Worm (Caenorhabditis elegans): ENCODE data around the gene srw-139.
"Not testable (repeated sequence)": the region's sequence is repeated elsewhere in the genome, so short reads cannot be mapped to it uniquely, and the experiment has no call there.

srw-139 gene

DNA sequence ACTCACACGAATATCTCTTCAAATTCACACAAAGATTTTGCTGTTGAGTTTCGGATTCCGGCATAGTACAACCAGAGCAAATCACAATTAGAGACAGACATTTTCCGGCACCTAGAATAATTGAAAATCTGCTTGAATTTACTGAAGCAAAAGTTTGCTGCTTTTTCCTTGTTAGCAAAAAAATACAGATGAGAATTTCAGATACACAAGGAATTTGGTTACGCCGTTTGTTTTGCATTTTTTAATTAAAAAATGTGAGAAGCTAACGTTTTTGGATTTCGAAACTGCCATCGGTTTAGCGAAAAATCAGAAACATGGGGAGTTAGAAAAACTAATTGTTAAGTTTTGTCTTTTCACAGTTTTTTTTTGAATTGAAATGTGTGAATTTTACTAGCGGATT lies 5.2 kb downstream of the srw-139 start, which contains the start of gene srw-118:
srw-118 (minus strand) TSS at position 101 of the 400 bp plus-strand sequence.
- TF ChIP-seq ceh-2 (tag; optimal IDR thresholded peaks at IDR 0.05) (no peak), pqm-1 (tag; optimal IDR thresholded peaks at IDR 0.05) (no peak), ceh-48 (tag; optimal IDR thresholded peaks at IDR 0.05) (no peak), ceh-6 (GFP tag; optimal IDR thresholded peaks at IDR 0.05) (no peak), dmd-4 (tag; optimal IDR thresholded peaks at IDR 0.05; ENCODE audit: borderline replicate concordance) (no peak), elt-2 (tag; optimal IDR thresholded peaks at IDR 0.05) (no peak), zip-5 (tag; optimal IDR thresholded peaks at IDR 0.05) (no peak), ceh-9 (tag; optimal IDR thresholded peaks at IDR 0.05) (no peak), ceh-19 (GFP tag; optimal IDR thresholded peaks at IDR 0.05) (no peak), madf-2 (tag; optimal IDR thresholded peaks at IDR 0.05) (no peak), mec-3 (tag; optimal IDR thresholded peaks at IDR 0.05; ENCODE audit: borderline replicate concordance) (no peak), K09A11.1 (tag; optimal IDR thresholded peaks at IDR 0.05; ENCODE audit: insufficient read depth) (no peak), K02D7.2 (tag; optimal IDR thresholded peaks at IDR 0.05) (no peak), ahr-1 (tag; optimal IDR thresholded peaks at IDR 0.05) (no peak), hlh-30 (tag; optimal IDR thresholded peaks at IDR 0.05; ENCODE audit: insufficient read depth) (no peak), nhr-232 (tag; optimal IDR thresholded peaks at IDR 0.05) (no peak), F13H6.1 (tag; optimal IDR thresholded peaks at IDR 0.05) (no peak), fax-1 (tag; optimal IDR thresholded peaks at IDR 0.05) (no peak)

DNA sequence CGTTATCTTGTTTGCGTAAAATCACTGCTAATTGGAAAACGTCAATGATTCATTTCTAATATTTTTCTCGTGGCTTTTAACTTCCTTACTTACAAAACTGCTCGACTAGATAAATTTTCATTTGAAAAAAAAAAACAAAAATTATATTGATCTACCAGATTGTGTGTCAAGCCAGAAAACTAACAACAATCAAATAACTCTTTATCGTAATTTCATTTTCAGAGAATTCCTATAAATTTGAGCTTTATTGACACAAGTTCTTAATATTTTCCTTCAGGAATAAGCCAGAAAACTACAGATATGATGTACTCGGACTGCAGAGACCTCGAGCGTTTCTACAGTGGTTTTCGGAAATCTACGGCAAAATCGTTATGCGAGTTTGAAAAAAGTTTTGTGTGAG lies 8.9 kb downstream of the srw-139 start, which contains the start of gene srw-124:
srw-124 (plus strand) TSS at position 301 of the 400 bp plus-strand sequence.
- TF ChIP-seq hlh-8 (tag; optimal IDR thresholded peaks at IDR 0.05) (no peak), hlh-30 (tag; optimal IDR thresholded peaks at IDR 0.05; ENCODE audit: insufficient read depth) (no peak), npax-4 (tag; optimal IDR thresholded peaks at IDR 0.05) (no peak)

DNA sequence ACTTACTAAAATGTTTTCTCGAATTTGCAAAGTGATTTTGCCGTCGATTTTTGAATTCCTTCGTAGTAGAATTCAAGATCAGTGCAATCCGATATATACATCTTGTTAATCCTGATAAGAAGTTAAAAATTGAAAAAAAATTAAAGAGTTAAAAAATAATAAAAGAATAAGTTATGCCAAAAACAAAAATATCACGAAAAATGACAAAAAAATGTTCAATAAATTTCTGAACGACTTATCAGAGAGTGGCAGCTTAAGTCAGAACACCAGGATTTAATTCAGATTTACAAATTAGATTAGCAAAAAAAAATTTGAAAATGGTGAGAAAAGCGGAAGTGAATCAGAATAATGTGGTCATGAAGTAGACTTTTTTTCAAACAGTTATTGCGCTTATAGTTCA lies 9.9 kb downstream of the srw-139 start, which contains the start of gene srw-123:
srw-123 (minus strand) TSS at position 101 of the 400 bp plus-strand sequence.
- not testable (repeated sequence) for TF ChIP-seq ceh-31 (tag; optimal IDR thresholded peaks at IDR 0.05); nhr-232 (tag; optimal IDR thresholded peaks at IDR 0.05); pag-3 (tag; optimal IDR thresholded peaks at IDR 0.05; ENCODE audit: borderline replicate concordance)

DNA sequence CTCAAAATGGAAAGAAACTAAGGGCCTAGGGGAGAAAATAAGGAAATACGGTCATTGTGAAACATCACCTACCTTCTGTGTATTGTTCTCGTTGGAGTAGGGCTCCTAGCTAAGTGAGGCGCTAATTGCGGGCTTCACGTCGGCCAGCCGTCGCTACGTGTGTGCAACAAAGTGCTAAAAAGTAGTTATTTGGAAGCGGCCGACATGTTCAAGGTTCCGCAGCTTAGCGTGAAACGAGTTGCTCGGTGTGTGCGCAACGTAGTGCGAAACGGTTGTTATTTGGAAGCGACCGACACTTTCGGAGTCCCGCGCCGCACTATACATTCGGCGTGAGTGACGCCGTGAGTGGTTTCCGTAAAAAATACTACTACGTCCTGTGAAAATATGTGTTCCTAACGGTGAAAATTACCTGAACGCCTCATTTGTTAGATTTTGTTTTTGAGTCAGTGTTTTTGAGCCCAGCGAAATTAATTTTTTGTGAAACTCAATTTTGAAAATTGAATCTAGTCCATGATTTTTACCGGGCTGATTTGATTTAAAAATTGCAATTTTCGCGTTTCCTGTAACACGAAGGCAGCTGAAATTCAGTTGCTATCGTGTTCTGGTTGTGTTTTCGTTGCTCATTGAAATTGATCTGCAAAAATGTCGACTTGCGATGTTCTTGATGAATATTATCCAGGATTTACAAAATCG lies 13.8 kb downstream of the srw-139 start, which contains the start of gene srw-129:
srw-129 (plus strand) TSS at position 643 of the 693 bp plus-strand sequence.
- no peak for TF ChIP-seq madf-2 (tag; optimal IDR thresholded peaks at IDR 0.05)
- TF ChIP-seq pat-9 (tag; optimal IDR thresholded peaks at IDR 0.05), result no peak
- TF ChIP-seq pha-4 (tag; optimal IDR thresholded peaks at IDR 0.05), result no peak
- TF ChIP-seq ceh-45 (GFP tag; IDR thresholded peaks at IDR 0.05), result no peak
- TF ChIP-seq Y22D7AL.16 (tag; optimal IDR thresholded peaks at IDR 0.05), result no peak
- TF ChIP-seq fkh-10 (GFP tag; optimal IDR thresholded peaks at IDR 0.05), result no peak
- no peak for TF ChIP-seq sox-4 (tag; optimal IDR thresholded peaks at IDR 0.05)
- no peak for TF ChIP-seq lim-6 (tag; optimal IDR thresholded peaks at IDR 0.05)
- no peak for TF ChIP-seq tbx-2 (tag; optimal IDR thresholded peaks at IDR 0.05)
- TF ChIP-seq ama-1 (optimal IDR thresholded peaks at IDR 0.05), result no peak
- no peak for TF ChIP-seq nfya-1 (tag; optimal IDR thresholded peaks at IDR 0.05)
- no peak for TF ChIP-seq ceh-6 (GFP tag; optimal IDR thresholded peaks at IDR 0.05)
- no peak for TF ChIP-seq rnt-1 (tag; optimal IDR thresholded peaks at IDR 0.05)

DNA sequence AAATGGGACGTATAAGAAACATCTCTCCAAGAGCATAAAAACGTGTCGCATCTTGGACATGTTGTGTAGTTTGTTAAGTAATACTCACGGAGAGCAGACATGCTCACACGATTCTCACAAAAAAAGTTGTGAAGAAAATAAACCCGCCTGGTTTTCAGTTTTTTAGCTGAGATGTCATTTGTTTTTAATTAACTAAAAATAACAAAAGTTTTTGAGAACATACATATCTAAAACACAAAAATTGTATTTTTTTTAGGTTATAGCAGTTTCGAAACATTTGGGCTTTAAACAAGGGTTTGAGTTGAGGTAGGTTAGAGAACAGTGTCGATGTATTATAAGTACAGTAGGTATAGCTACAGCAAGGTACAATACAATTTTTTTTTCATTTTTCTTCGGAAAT lies 20.4 kb downstream of the srw-139 start, which contains the start of gene srh-88:
srh-88 (minus strand) TSS at position 101 of the 400 bp plus-strand sequence.
- no peak for TF ChIP-seq sox-2 (GFP tag; IDR thresholded peaks at IDR 0.05)
- no peak for TF ChIP-seq pat-9 (tag; optimal IDR thresholded peaks at IDR 0.05)
- TF ChIP-seq che-1 (tag; optimal IDR thresholded peaks at IDR 0.05), result no peak
- no peak for TF ChIP-seq elt-2 (tag; optimal IDR thresholded peaks at IDR 0.05)
- no peak for TF ChIP-seq zip-5 (tag; optimal IDR thresholded peaks at IDR 0.05)
- TF ChIP-seq pax-1 (tag; optimal IDR thresholded peaks at IDR 0.05), result no peak
- TF ChIP-seq ztf-16 (tag; optimal IDR thresholded peaks at IDR 0.05), result no peak
- TF ChIP-seq ets-4 (tag; optimal IDR thresholded peaks at IDR 0.05), result no peak
- TF ChIP-seq Y22D7AL.16 (tag; optimal IDR thresholded peaks at IDR 0.05), result no peak
- TF ChIP-seq odd-2 (tag; optimal IDR thresholded peaks at IDR 0.05), result no peak
- no peak for TF ChIP-seq C08G9.2 (tag; optimal IDR thresholded peaks at IDR 0.05)
- no peak for TF ChIP-seq npax-4 (tag; optimal IDR thresholded peaks at IDR 0.05)
- TF ChIP-seq C38D4.7 (GFP tag; optimal IDR thresholded peaks at IDR 0.05), result no peak
- no peak for TF ChIP-seq gmeb-2 (tag; optimal IDR thresholded peaks at IDR 0.05)

Measured in whole organism, late embryonic.